Worm (Caenorhabditis elegans) whole organism, young adult: Measurements from ENCODE around the gene K08F8.7.
A peak's percentile ranks its signal among the peaks of the same experiment; 100 is the strongest.

Experiments used
- B0019.2 ChIP-seq: fragments of 200-800 bp; sonication (Bioruptor generic); conservative IDR thresholded peaks from 2 replicates; pipeline ENCODE4 v1.3.6; 2022; ENCODE audit warnings: missing genetic modification reagents, missing genetic modification characterization, missing compliant biosample characterization
- B0035.1 ChIP-seq: sonication (generic microtip); optimal IDR thresholded peaks from 2 replicates; lab custom pipeline; 2016; ENCODE audit warnings: missing genetic modification characterization, mild to moderate bottlenecking, missing compliant biosample characterization, missing genotype, missing genetic modification reagents
- B0261.1 ChIP-seq: sonication (generic microtip); optimal IDR thresholded peaks from 2 replicates; lab custom pipeline; 2016; ENCODE audit warnings: mild to moderate bottlenecking, missing genetic modification characterization, moderate library complexity, missing compliant biosample characterization
- C06A6.2 ChIP-seq: fragments of 200-800 bp; sonication (Bioruptor generic); conservative IDR thresholded peaks from 2 replicates; pipeline ENCODE4 v1.3.6; 2022; ENCODE audit warnings: missing genetic modification characterization, missing compliant biosample characterization
- F22D6.2 ChIP-seq: sonication (generic microtip); optimal IDR thresholded peaks from 2 replicates; lab custom pipeline; 2016; ENCODE audit warnings: mild to moderate bottlenecking, missing genetic modification characterization, missing compliant biosample characterization
- F33H1.4 ChIP-seq: fragments of 200-800 bp; sonication (Bioruptor generic); IDR thresholded peaks from 2 replicates; pipeline ENCODE4 v1.3.6; 2022; ENCODE audit warnings: missing genetic modification reagents, missing genetic modification characterization, missing compliant biosample characterization
- F49E8.2 ChIP-seq: sonication (generic microtip); optimal IDR thresholded peaks from 3 replicates; lab custom pipeline; 2017; ENCODE audit warnings: missing genetic modification characterization, mild to moderate bottlenecking, missing compliant biosample characterization, antibody characterized with exemption, moderate library complexity; ENCODE audit not compliant: insufficient read depth
- F52B5.7 ChIP-seq: sonication (generic microtip); optimal IDR thresholded peaks from 2 replicates; lab custom pipeline; 2016; ENCODE audit warnings: mild to moderate bottlenecking, missing genetic modification characterization, missing compliant biosample characterization
- F57A8.1 ChIP-seq: fragments of 200-800 bp; sonication (Bioruptor generic); optimal IDR thresholded peaks from 2 replicates; lab custom pipeline; 2018; ENCODE audit warnings: mild to moderate bottlenecking, missing genetic modification characterization, moderate library complexity, missing compliant biosample characterization
- K11D2.4 ChIP-seq: fragments of 200-800 bp; sonication (Bioruptor generic); IDR thresholded peaks from 2 replicates; pipeline ENCODE4 v1.3.6; 2022; ENCODE audit warnings: missing genetic modification reagents, missing genetic modification characterization, missing compliant biosample characterization
- Y53F4B.3 ChIP-seq: fragments of 200-800 bp; sonication (Bioruptor generic); IDR thresholded peaks from 2 replicates; pipeline ENCODE4 v1.3.6; 2022; ENCODE audit warnings: missing genetic modification reagents, missing genetic modification characterization, missing compliant biosample characterization
- Y67H2A.10 ChIP-seq: fragments of 200-800 bp; sonication (Bioruptor generic); conservative IDR thresholded peaks from 2 replicates; pipeline ENCODE4 v1.3.6; 2022; ENCODE audit warnings: missing genetic modification reagents, missing genetic modification characterization, missing compliant biosample characterization
- Y79H2A.3 ChIP-seq: fragments of 200-800 bp; sonication (Bioruptor generic); conservative IDR thresholded peaks from 2 replicates; pipeline ENCODE4 v1.3.6; 2022; ENCODE audit warnings: missing genetic modification reagents, missing genetic modification characterization, missing compliant biosample characterization
- attf-3 ChIP-seq: fragments of 200-800 bp; sonication (Bioruptor generic); conservative IDR thresholded peaks from 2 replicates; pipeline ENCODE4 v1.3.6; 2022; ENCODE audit warnings: missing genetic modification reagents, missing genetic modification characterization, missing compliant biosample characterization
- bed-2 ChIP-seq: fragments of 200-800 bp; sonication (Bioruptor generic); IDR thresholded peaks from 2 replicates; pipeline ENCODE4 v1.3.6; 2022; ENCODE audit warnings: missing genetic modification reagents, missing genetic modification characterization, missing compliant biosample characterization
- cebp-1 ChIP-seq, 2 experiments: fragments of 200-800 bp in 1 of 2; sonication (Bioruptor generic) in 1 of 2; sonication (generic microtip) in 1 of 2; IDR thresholded peaks in 1 of 2; optimal IDR thresholded peaks in 1 of 2; 2 replicates each; pipeline versions ENCODE4 v1.3.6 to Lab custom; 2017 to 2022; ENCODE audit warnings: missing compliant biosample characterization in 2 of 2, missing genetic modification characterization in 2 of 2, mild to moderate bottlenecking in 1 of 2, missing genetic modification reagents in 1 of 2, moderate library complexity in 1 of 2
- cebp-2 ChIP-seq: fragments of 200-800 bp; sonication (Bioruptor generic); IDR thresholded peaks from 2 replicates; pipeline ENCODE4 v1.3.6; 2022; ENCODE audit warnings: missing genetic modification characterization, missing compliant biosample characterization
- ceh-27 ChIP-seq: fragments of 200-800 bp; sonication (Bioruptor generic); optimal IDR thresholded peaks from 2 replicates; lab custom pipeline; 2018; ENCODE audit warnings: mild to moderate bottlenecking, missing genetic modification characterization, moderate library complexity, missing compliant biosample characterization
- die-1 ChIP-seq: sonication (generic microtip); optimal IDR thresholded peaks from 2 replicates; lab custom pipeline; 2016; ENCODE audit warnings: missing genotype, mild to moderate bottlenecking, missing genetic modification characterization, missing compliant biosample characterization
- egl-44 ChIP-seq: fragments of 200-800 bp; sonication (Bioruptor generic); IDR thresholded peaks from 2 replicates; pipeline ENCODE4 v1.3.6; 2022; ENCODE audit warnings: missing genetic modification reagents, missing genetic modification characterization, missing compliant biosample characterization
- ekl-4 ChIP-seq: fragments of 200-800 bp; sonication (Bioruptor generic); IDR thresholded peaks from 2 replicates; pipeline ENCODE4 v1.3.6; 2022; ENCODE audit warnings: missing genetic modification reagents, missing genetic modification characterization, missing compliant biosample characterization
- fkh-3 ChIP-seq: sonication (generic microtip); optimal IDR thresholded peaks from 2 replicates; lab custom pipeline; 2016; ENCODE audit warnings: mild to moderate bottlenecking, missing genetic modification characterization, missing compliant biosample characterization
- hmg-1.2 ChIP-seq: fragments of 200-800 bp; sonication (Bioruptor generic); IDR thresholded peaks from 2 replicates; pipeline ENCODE4 v1.3.6; 2022; ENCODE audit warnings: missing genetic modification reagents, missing genetic modification characterization, missing compliant biosample characterization
- let-526 ChIP-seq: fragments of 200-800 bp; sonication (Bioruptor generic); IDR thresholded peaks from 2 replicates; pipeline ENCODE4 v1.3.6; 2022; ENCODE audit warnings: missing genetic modification reagents, missing genetic modification characterization, missing compliant biosample characterization
- let-607 ChIP-seq, 2 experiments: fragments of 200-800 bp in 1 of 2; sonication (Bioruptor generic) in 1 of 2; sonication (generic microtip) in 1 of 2; optimal IDR thresholded peaks; 2 replicates each; lab custom pipeline; 2016 to 2018; ENCODE audit warnings: mild to moderate bottlenecking in 2 of 2, missing compliant biosample characterization in 2 of 2, missing genetic modification characterization in 2 of 2, moderate library complexity in 2 of 2, missing genotype in 1 of 2
- lsl-1 ChIP-seq: fragments of 200-800 bp; sonication (Bioruptor generic); optimal IDR thresholded peaks from 2 replicates; lab custom pipeline; 2018; ENCODE audit warnings: mild to moderate bottlenecking, missing genetic modification characterization, moderate library complexity, missing compliant biosample characterization
- madf-10 ChIP-seq: sonication (generic microtip); optimal IDR thresholded peaks from 2 replicates; lab custom pipeline; 2016; ENCODE audit warnings: mild to moderate bottlenecking, missing genetic modification characterization, missing compliant biosample characterization
- nhr-120 ChIP-seq: fragments of 200-800 bp; sonication (Bioruptor generic); IDR thresholded peaks from 2 replicates; pipeline ENCODE4 v1.3.6; 2022; ENCODE audit warnings: missing genetic modification characterization, missing compliant biosample characterization
- nhr-27 ChIP-seq: fragments of 200-800 bp; sonication (Bioruptor generic); optimal IDR thresholded peaks from 2 replicates; lab custom pipeline; 2018; ENCODE audit warnings: mild to moderate bottlenecking, missing genetic modification characterization, moderate library complexity, missing compliant biosample characterization
- nhr-80 ChIP-seq: sonication (generic microtip); optimal IDR thresholded peaks from 2 replicates; lab custom pipeline; 2016; ENCODE audit warnings: missing genetic modification characterization, missing compliant biosample characterization
- nhr-90 ChIP-seq: sonication (generic microtip); optimal IDR thresholded peaks from 2 replicates; lab custom pipeline; 2016; ENCODE audit warnings: missing genotype, mild to moderate bottlenecking, missing genetic modification characterization, missing compliant biosample characterization
- rec-8 ChIP-seq, 2 experiments: sonication (generic microtip); optimal IDR thresholded peaks; 2 replicates each; lab custom pipeline; 2016; ENCODE audit warnings: mild to moderate bottlenecking in 2 of 2, missing genetic modification characterization in 2 of 2, missing genetic modification reagents in 2 of 2, missing genotype in 2 of 2, missing biosample characterization in 1 of 2, missing compliant biosample characterization in 1 of 2, moderate library complexity in 1 of 2
- repo-1 ChIP-seq: sonication (generic microtip); optimal IDR thresholded peaks from 2 replicates; lab custom pipeline; 2017; ENCODE audit warnings: mild to moderate bottlenecking, missing genetic modification characterization, missing compliant biosample characterization
- sea-2 ChIP-seq: fragments of 200-800 bp; sonication (Bioruptor generic); IDR thresholded peaks from 2 replicates; pipeline ENCODE4 v1.3.6; 2022; ENCODE audit warnings: missing genetic modification characterization, missing compliant biosample characterization
- snpc-1.3 ChIP-seq: sonication (generic microtip); optimal IDR thresholded peaks from 2 replicates; lab custom pipeline; 2017; ENCODE audit warnings: missing genetic modification characterization, mild to moderate bottlenecking, missing compliant biosample characterization, antibody characterized with exemption, moderate library complexity, missing genotype, missing genetic modification reagents; ENCODE audit not compliant: insufficient read depth
- snpc-3.4 ChIP-seq: sonication (generic microtip); optimal IDR thresholded peaks from 2 replicates; lab custom pipeline; 2017; ENCODE audit warnings: missing genetic modification characterization, mild to moderate bottlenecking, missing compliant biosample characterization, antibody characterized with exemption, moderate library complexity, missing genotype, missing genetic modification reagents
- somi-1 ChIP-seq: fragments of 200-800 bp; sonication (Bioruptor generic); optimal IDR thresholded peaks from 2 replicates; lab custom pipeline; 2018; ENCODE audit warnings: mild to moderate bottlenecking, missing genetic modification characterization, missing compliant biosample characterization
- tbp1 ChIP-seq: fragments of 200-800 bp; sonication (Bioruptor generic); optimal IDR thresholded peaks from 2 replicates; lab custom pipeline; 2018; ENCODE audit warnings: mild to moderate bottlenecking, missing genetic modification characterization, missing compliant biosample characterization
- ztf-18 ChIP-seq: sonication (generic microtip); optimal IDR thresholded peaks from 2 replicates; lab custom pipeline; 2016; ENCODE audit warnings: missing genotype, mild to moderate bottlenecking, missing genetic modification characterization, missing compliant biosample characterization
- ztf-22 ChIP-seq: fragments of 200-800 bp; sonication (Bioruptor generic); optimal IDR thresholded peaks from 2 replicates; lab custom pipeline; 2018; ENCODE audit warnings: mild to moderate bottlenecking, missing genetic modification characterization, moderate library complexity, missing compliant biosample characterization
- ztf-26 ChIP-seq: sonication (generic microtip); optimal IDR thresholded peaks from 2 replicates; lab custom pipeline; 2017; ENCODE audit warnings: missing genetic modification characterization, missing compliant biosample characterization
- ztf-6 ChIP-seq: fragments of 200-800 bp; sonication (Bioruptor generic); IDR thresholded peaks from 2 replicates; pipeline ENCODE4 v1.3.6; 2022; ENCODE audit warnings: missing genetic modification reagents, missing genetic modification characterization, missing compliant biosample characterization

K08F8.7 gene

DNA sequence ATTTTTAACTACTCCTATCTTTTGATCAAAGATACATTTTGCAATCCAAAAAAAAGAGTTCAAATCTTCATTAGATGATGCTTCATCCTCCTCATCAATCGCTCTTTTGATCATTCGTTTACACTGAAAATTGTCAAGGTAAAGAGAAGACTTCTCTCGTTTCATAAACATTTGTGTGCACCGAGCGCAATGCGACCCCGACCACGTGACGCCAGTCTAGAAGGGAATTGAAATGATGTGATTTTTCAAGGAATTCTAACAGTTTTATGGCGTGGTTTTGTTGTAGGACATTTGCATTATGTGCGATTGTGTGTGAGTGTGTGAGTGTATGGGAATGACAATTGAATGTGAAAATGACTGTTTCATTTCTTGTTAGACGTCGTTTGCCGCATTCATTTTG lies 13.9 kb downstream of the K08F8.7 start:
- TF ChIP-seq let-526 (no peak), nhr-80 (tag; lab: Kevin White, UChicago) (peak; percentile 33), ceh-27 (GFP tag; lab: Kevin White, UChicago) (no peak), lsl-1 (no peak), sea-2 (GFP tag; lab: Robert Waterston, UW) (no peak), cebp-1 (GFP tag; IDR thresholded peaks at IDR 0.05; lab: Robert Waterston, UW) (no peak), cebp-1 (tag; optimal IDR thresholded peaks at IDR 0.05; lab: Kevin White, UChicago) (peak; percentile 35), nhr-120 (no peak), bed-2 (GFP tag; lab: Robert Waterston, UW) (no peak), F57A8.1 (GFP tag; lab: Kevin White, UChicago) (no peak), F49E8.2 (tag; lab: Kevin White, UChicago) (no peak), egl-44 (no peak), repo-1 (tag; lab: Kevin White, UChicago) (no peak), snpc-1.3 (no peak), ztf-6 (GFP tag; lab: Robert Waterston, UW) (no peak), nhr-27 (tag; lab: Kevin White, UChicago) (no peak), B0019.2 (GFP tag; lab: Robert Waterston, UW) (no peak), fkh-3 (tag; lab: Kevin White, UChicago) (no peak), B0035.1 (tag; lab: Kevin White, UChicago) (no peak), Y67H2A.10 (GFP tag; lab: Robert Waterston, UW) (no peak), ztf-22 (GFP tag; lab: Kevin White, UChicago) (peak; percentile 19), Y79H2A.3 (GFP tag; lab: Robert Waterston, UW) (no peak), Y53F4B.3 (GFP tag; lab: Robert Waterston, UW) (no peak), K11D2.4 (GFP tag; lab: Robert Waterston, UW) (no peak), ztf-26 (tag; lab: Kevin White, UChicago) (no peak), B0261.1 (no peak), F52B5.7 (tag; lab: Kevin White, UChicago) (no peak), nhr-90 (no peak), die-1 (no peak), somi-1 (GFP tag; lab: Kevin White, UChicago) (peak; percentile 34), ztf-18 (tag; lab: Kevin White, UChicago) (no peak), let-607 (tag; optimal IDR thresholded peaks at IDR 0.05; lab: Kevin White, UChicago) (no peak), madf-10 (tag; lab: Kevin White, UChicago) (no peak), tbp1 (no peak), F22D6.2 (tag; lab: Kevin White, UChicago) (no peak), hmg-1.2 (GFP tag; lab: Robert Waterston, UW) (no peak), F33H1.4 (no peak), attf-3 (GFP tag; lab: Robert Waterston, UW) (no peak), snpc-3.4 (tag; lab: Kevin White, UChicago) (no peak), rec-8 (tag; optimal IDR thresholded peaks at IDR 0.05; lab: Kevin White, UChicago) (no peak), ekl-4 (GFP tag; lab: Robert Waterston, UW) (no peak), cebp-2 (GFP tag; lab: Robert Waterston, UW) (no peak), C06A6.2 (GFP tag; lab: Robert Waterston, UW) (peak; percentile 47; the same call in 1 of the 2 replicates)
- TF ChIP-seq, all 124 proteins: peak for 5
